Fruit fly (Drosophila melanogaster) ovary, adult (tissue): ENCODE data around the gene CG10513.

ENCODE experiments used
- CG17801 ChIP-seq: fragments of 200-800 bp; optimal IDR thresholded peaks from 2 replicates; lab custom pipeline; 2019; ENCODE audit warnings: missing biosample characterization, mild to moderate bottlenecking, missing genetic modification characterization, moderate library complexity; ENCODE audit not compliant: partially characterized antibody

The CG10513 gene

dm6 chr3R:25235362-25235761 is 41.6 kb downstream of the CG10513 start, which contains the start of gene Sil1:
Gene Sil1 (minus strand): TSS chr3R:25235529.
- peak; percentile 29 for TF ChIP-seq CG17801 (GFP tag; lab: Kevin White, UChicago)

dm6 chr3R:25232271-25232989 is 44.6 kb downstream of the CG10513 start, which contains the start of gene Cad96Cb:
Gene Cad96Cb (minus strand): TSS chr3R:25232321.
- peak; percentile 6 for TF ChIP-seq CG17801 (GFP tag; lab: Kevin White, UChicago)
